Worm (Caenorhabditis elegans): ENCODE measurements around the gene F37A8.2.

ce11 chrIII:3959206-3959605 is 27.9 kb upstream of the F37A8.2 start:
- TF ChIP-seq ama-1 (optimal IDR thresholded peaks at IDR 0.05) (no peak), ama-1 (GFP tag; optimal IDR thresholded peaks at IDR 0.05) (no peak), efl-1 (GFP tag; optimal IDR thresholded peaks at IDR 0.05) (no peak)

Measured in whole organism, young adult.